Fruit fly (Drosophila melanogaster) whole organism, embryonic: ENCODE data around the gene Tmc.

Experiments used
- Aef1 ChIP-seq: fragments of 200-800 bp; sonication (Bioruptor generic); IDR thresholded peaks from 3 replicates; pipeline ENCODE4 v1.3.6; 2022; ENCODE audit warnings: missing biosample characterization, missing genetic modification characterization
- Atf3 ChIP-seq: fragments of 200-800 bp; sonication (Bioruptor generic); optimal IDR thresholded peaks from 3 replicates; lab custom pipeline; 2016; ENCODE audit warnings: missing biosample characterization, missing genetic modification characterization
- CG10366 ChIP-seq: fragments of 200-800 bp; sonication (Bioruptor generic); IDR thresholded peaks from 2 replicates; pipeline ENCODE4 v1.3.6; 2022; ENCODE audit warnings: missing biosample characterization, missing genetic modification characterization
- CG10543 ChIP-seq: fragments of 200-800 bp; sonication (Bioruptor generic); optimal IDR thresholded peaks from 3 replicates; lab custom pipeline; 2017; ENCODE audit warnings: missing biosample characterization, mild to moderate bottlenecking, missing genetic modification characterization, moderate library complexity
- CG11696 ChIP-seq: fragments of 200-800 bp; sonication (Bioruptor generic); IDR thresholded peaks from 2 replicates; pipeline ENCODE4 v1.3.6; 2022; ENCODE audit warnings: missing biosample characterization, missing genetic modification characterization
- CG12104 ChIP-seq: fragments of 200-800 bp; sonication (Bioruptor generic); optimal IDR thresholded peaks from 3 replicates; lab custom pipeline; 2016; ENCODE audit warnings: missing biosample characterization, missing genetic modification characterization
- CG12769 ChIP-seq: fragments of 200-800 bp; sonication (Bioruptor generic); optimal IDR thresholded peaks from 2 replicates; lab custom pipeline; 2019; ENCODE audit warnings: missing biosample characterization, mild to moderate bottlenecking, missing genetic modification characterization, moderate library complexity
- CG13894 ChIP-seq: fragments of 200-800 bp; sonication (Bioruptor generic); optimal IDR thresholded peaks from 3 replicates; lab custom pipeline; 2018; ENCODE audit warnings: missing biosample characterization, mild to moderate bottlenecking, missing genetic modification characterization, moderate library complexity
- CG15269 ChIP-seq: fragments of 200-800 bp; sonication (Bioruptor generic); optimal IDR thresholded peaks from 2 replicates; lab custom pipeline; 2018; ENCODE audit warnings: missing biosample characterization, mild to moderate bottlenecking, missing genetic modification characterization, moderate library complexity
- CG17568 ChIP-seq: fragments of 200-800 bp; sonication (Bioruptor generic); optimal IDR thresholded peaks from 2 replicates; lab custom pipeline; 2018; ENCODE audit warnings: missing biosample characterization, mild to moderate bottlenecking, missing genetic modification characterization, moderate library complexity
- CG17802 ChIP-seq: fragments of 200-800 bp; sonication (Bioruptor generic); optimal IDR thresholded peaks from 2 replicates; lab custom pipeline; 2018; ENCODE audit warnings: missing biosample characterization, mild to moderate bottlenecking, missing genetic modification characterization, moderate library complexity
- CG1792 ChIP-seq: fragments of 200-800 bp; sonication (Bioruptor generic); optimal IDR thresholded peaks from 2 replicates; lab custom pipeline; 2016; ENCODE audit warnings: missing biosample characterization, missing genetic modification characterization
- CG18262 ChIP-seq: fragments of 200-800 bp; optimal IDR thresholded peaks from 3 replicates; lab custom pipeline; 2019; ENCODE audit warnings: missing biosample characterization, mild to moderate bottlenecking, missing genetic modification characterization, moderate library complexity
- CG2120 ChIP-seq: fragments of 200-800 bp; sonication (Bioruptor generic); optimal IDR thresholded peaks from 3 replicates; lab custom pipeline; 2016; ENCODE audit warnings: missing biosample characterization, missing genetic modification characterization
- CG33557 ChIP-seq: fragments of 200-800 bp; sonication (Bioruptor generic); optimal IDR thresholded peaks from 2 replicates; lab custom pipeline; 2019; ENCODE audit warnings: missing biosample characterization, mild to moderate bottlenecking, missing genetic modification characterization, moderate library complexity
- CG34376 ChIP-seq: fragments of 200-800 bp; sonication (Bioruptor generic); optimal IDR thresholded peaks from 2 replicates; lab custom pipeline; 2018; ENCODE audit warnings: missing biosample characterization, mild to moderate bottlenecking, missing genetic modification characterization
- CG34422 ChIP-seq: fragments of 200-800 bp; sonication (Bioruptor generic); IDR thresholded peaks from 3 replicates; pipeline ENCODE4 v1.3.6; 2022; ENCODE audit warnings: missing biosample characterization, missing genetic modification characterization
- CG6689 ChIP-seq: fragments of 200-800 bp; sonication (Bioruptor generic); IDR thresholded peaks from 2 replicates; pipeline ENCODE4 v1.3.6; 2022; ENCODE audit warnings: missing biosample characterization, missing genetic modification characterization
- CG6791 ChIP-seq: fragments of 200-800 bp; sonication (Bioruptor generic); IDR thresholded peaks from 3 replicates; pipeline ENCODE4 v1.3.6; 2022; ENCODE audit warnings: missing biosample characterization, missing genetic modification characterization; ENCODE audit not compliant: partially characterized antibody
- CG6854 ChIP-seq: fragments of 200-800 bp; sonication (Bioruptor generic); optimal IDR thresholded peaks from 3 replicates; lab custom pipeline; 2017; ENCODE audit warnings: missing biosample characterization, mild to moderate bottlenecking, missing genetic modification characterization
- CG7357 ChIP-seq: fragments of 200-800 bp; sonication (Bioruptor generic); IDR thresholded peaks from 3 replicates; pipeline ENCODE4 v1.3.6; 2022; ENCODE audit warnings: missing biosample characterization, missing genetic modification characterization
- CG7372 ChIP-seq: fragments of 200-800 bp; sonication (Bioruptor generic); IDR thresholded peaks from 2 replicates; pipeline ENCODE4 v1.3.6; 2022; ENCODE audit warnings: missing biosample characterization, missing genetic modification characterization
- CG9876 ChIP-seq: fragments of 200-800 bp; sonication (Bioruptor generic); optimal IDR thresholded peaks from 2 replicates; lab custom pipeline; 2016; ENCODE audit warnings: missing biosample characterization, missing genetic modification characterization
- Doc2 ChIP-seq: fragments of 200-800 bp; sonication (Bioruptor generic); IDR thresholded peaks from 2 replicates; pipeline ENCODE4 v1.3.6; 2022; ENCODE audit warnings: missing biosample characterization, missing genetic modification characterization
- Drgx ChIP-seq: fragments of 200-800 bp; sonication (Bioruptor generic); IDR thresholded peaks from 2 replicates; pipeline ENCODE4 v1.3.6; 2022; ENCODE audit warnings: missing biosample characterization, missing genetic modification characterization
- Ets97D ChIP-seq: fragments of 200-800 bp; sonication (Bioruptor generic); optimal IDR thresholded peaks from 3 replicates; lab custom pipeline; 2016; ENCODE audit warnings: missing biosample characterization, missing genetic modification characterization
- Fer1 ChIP-seq: fragments of 200-800 bp; sonication (Bioruptor generic); optimal IDR thresholded peaks from 2 replicates; lab custom pipeline; 2017; ENCODE audit warnings: missing biosample characterization, mild to moderate bottlenecking, missing genetic modification characterization
- H2.0 ChIP-seq: fragments of 200-800 bp; sonication (Bioruptor generic); IDR thresholded peaks from 2 replicates; pipeline ENCODE4 v1.3.6; 2022; ENCODE audit warnings: missing biosample characterization, missing genetic modification characterization
- Med ChIP-seq: fragments of 200-800 bp; sonication (Bioruptor generic); peaks from one replicate; lab custom pipeline; 2016; ENCODE audit warnings: missing biosample characterization, missing genetic modification characterization, mild to moderate bottlenecking, inconsistent platforms, moderate library complexity
- NFAT ChIP-seq: fragments of 200-800 bp; sonication (Bioruptor generic); IDR thresholded peaks from 2 replicates; pipeline ENCODE4 v1.3.6; 2022; ENCODE audit warnings: missing biosample characterization, missing genetic modification characterization
- PHDP ChIP-seq: fragments of 200-800 bp; sonication (Bioruptor generic); optimal IDR thresholded peaks from 3 replicates; lab custom pipeline; 2018; ENCODE audit warnings: missing biosample characterization, mild to moderate bottlenecking, missing genetic modification characterization, moderate library complexity
- Xbp1 ChIP-seq: fragments of 200-800 bp; sonication (Bioruptor generic); optimal IDR thresholded peaks from 3 replicates; lab custom pipeline; 2016; ENCODE audit warnings: missing biosample characterization, mild to moderate bottlenecking, missing genetic modification characterization
- ab ChIP-seq: fragments of 200-800 bp; sonication (Bioruptor generic); optimal IDR thresholded peaks from 2 replicates; lab custom pipeline; 2016; ENCODE audit warnings: missing biosample characterization, missing genetic modification characterization
- abd-A ChIP-seq: fragments of 200-800 bp; sonication (Bioruptor generic); optimal IDR thresholded peaks from 3 replicates; lab custom pipeline; 2019; ENCODE audit warnings: missing biosample characterization, mild to moderate bottlenecking, missing genetic modification characterization, moderate library complexity
- cas ChIP-seq: fragments of 200-800 bp; sonication (Bioruptor generic); IDR thresholded peaks from 2 replicates; pipeline ENCODE4 v1.3.6; 2022; ENCODE audit warnings: missing biosample characterization, missing genetic modification characterization
- caup ChIP-seq: fragments of 200-800 bp; sonication (Bioruptor generic); optimal IDR thresholded peaks from 3 replicates; lab custom pipeline; 2017; ENCODE audit warnings: missing biosample characterization, mild to moderate bottlenecking, missing genetic modification characterization, moderate library complexity; ENCODE audit not compliant: severe bottlenecking
- cg ChIP-seq: fragments of 200-800 bp; sonication (Bioruptor generic); optimal IDR thresholded peaks from 3 replicates; lab custom pipeline; 2019; ENCODE audit warnings: missing biosample characterization, mild to moderate bottlenecking, missing genetic modification characterization, moderate library complexity
- chif ChIP-seq, 2 experiments: fragments of 200-800 bp; sonication (Bioruptor generic); optimal IDR thresholded peaks; 3 replicates each; lab custom pipeline; 2016; ENCODE audit warnings: missing biosample characterization in 2 of 2, missing genetic modification characterization in 2 of 2
- cwo ChIP-seq: fragments of 200-800 bp; sonication (Bioruptor generic); optimal IDR thresholded peaks from 3 replicates; lab custom pipeline; 2017; ENCODE audit warnings: missing biosample characterization, missing genetic modification characterization, mild to moderate bottlenecking, moderate library complexity, missing genetic modification reagents
- da ChIP-seq: fragments of 200-800 bp; sonication (Bioruptor generic); optimal IDR thresholded peaks from 2 replicates; lab custom pipeline; 2016; ENCODE audit warnings: missing biosample characterization, missing genetic modification characterization
- dmrt11E ChIP-seq: fragments of 200-800 bp; sonication (Bioruptor generic); optimal IDR thresholded peaks from 3 replicates; lab custom pipeline; 2018; ENCODE audit warnings: missing biosample characterization, mild to moderate bottlenecking, missing genetic modification characterization, moderate library complexity
- eyg ChIP-seq: fragments of 200-800 bp; sonication (Bioruptor generic); optimal IDR thresholded peaks from 3 replicates; lab custom pipeline; 2016; ENCODE audit warnings: missing biosample characterization, missing genetic modification characterization
- gro ChIP-seq: fragments of 200-800 bp; sonication (Bioruptor generic); optimal IDR thresholded peaks from 2 replicates; lab custom pipeline; 2016; ENCODE audit warnings: missing biosample characterization, missing genetic modification characterization
- sens ChIP-seq: fragments of 200-800 bp; sonication (Bioruptor generic); peaks from one replicate; lab custom pipeline; 2016; ENCODE audit warnings: missing biosample characterization, missing genetic modification characterization
- sob ChIP-seq: fragments of 200-800 bp; sonication (Bioruptor generic); IDR thresholded peaks from 2 replicates; pipeline ENCODE4 v1.3.6; 2022; ENCODE audit warnings: missing biosample characterization, missing genetic modification characterization
- stwl ChIP-seq: fragments of 200-800 bp; sonication (Bioruptor generic); optimal IDR thresholded peaks from 3 replicates; lab custom pipeline; 2018; ENCODE audit warnings: missing biosample characterization, mild to moderate bottlenecking, missing genetic modification characterization, moderate library complexity
- twi ChIP-seq: fragments of 200-800 bp; optimal IDR thresholded peaks from 2 replicates; lab custom pipeline; 2019; ENCODE audit warnings: missing biosample characterization, mild to moderate bottlenecking, missing genetic modification characterization, moderate library complexity
- usp ChIP-seq: fragments of >200 bp; optimal IDR thresholded peaks from 2 replicates; lab custom pipeline; 2017; ENCODE audit warnings: missing biosample characterization, missing genetic modification characterization

Gene Tmc

DNA sequence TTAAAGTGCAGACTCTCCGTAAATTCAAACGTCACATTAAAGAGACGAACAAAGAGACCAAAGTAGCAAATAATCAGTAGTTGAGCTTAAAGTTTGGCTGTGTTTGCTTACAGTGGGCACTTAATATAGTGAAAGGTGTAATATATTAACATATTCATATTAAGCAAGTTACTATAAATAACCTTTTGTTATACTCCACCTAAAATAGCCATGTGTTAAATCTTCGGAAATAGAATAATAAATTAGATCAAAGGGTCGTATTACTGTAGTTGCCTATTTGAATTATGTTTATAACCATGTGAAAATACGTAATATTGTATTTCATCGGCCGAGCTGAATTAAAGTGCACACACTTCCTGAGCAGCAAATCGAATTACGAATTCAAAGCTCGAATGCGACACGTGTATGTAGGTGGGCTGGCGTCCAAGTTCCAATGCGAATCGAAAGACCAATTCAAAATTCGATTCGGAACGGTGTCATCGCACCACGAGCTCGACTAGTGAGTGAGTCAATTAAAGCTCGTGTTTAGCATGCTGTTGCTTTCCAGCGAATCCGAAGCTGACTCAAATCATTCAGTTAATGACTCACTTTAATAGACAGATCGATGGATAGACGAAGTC lies 45.3 kb upstream of the Tmc start (continued):
- peak; percentile 21 for TF ChIP-seq PHDP
- TF ChIP-seq CG33557 (GFP tag; lab: Kevin White, UChicago) = no peak
- peak; percentile 46 for TF ChIP-seq sob (GFP tag; lab: Robert Waterston, UW)
- TF ChIP-seq CG10366 = 0 out of 2 replicates have a peak, but pooled peaks have one; percentile 25

DNA sequence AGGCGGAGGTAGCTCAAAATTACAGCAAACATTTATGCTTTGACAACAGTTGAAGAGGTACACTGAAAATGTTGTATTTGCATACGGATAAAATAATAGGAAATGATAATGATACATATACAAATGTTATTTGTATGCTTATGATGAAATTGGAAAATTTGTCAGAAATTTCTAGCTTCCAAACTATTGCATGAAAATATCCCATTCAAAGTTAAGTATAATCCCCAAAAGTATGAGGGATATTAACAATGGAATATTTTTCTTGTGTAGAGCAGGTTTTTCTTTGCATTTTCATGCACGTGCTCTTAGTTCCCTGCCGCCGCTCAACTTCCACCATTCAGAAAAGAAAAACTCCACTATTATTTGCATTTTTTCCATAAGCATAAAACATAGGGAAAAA lies 42.6 kb upstream of the Tmc start:
- TF ChIP-seq CG7357 (GFP tag; lab: Robert Waterston, UW) (no peak), sens (peak; percentile 51), Drgx (peak; percentile 36; the same call in 1 of the 2 replicates)

DNA sequence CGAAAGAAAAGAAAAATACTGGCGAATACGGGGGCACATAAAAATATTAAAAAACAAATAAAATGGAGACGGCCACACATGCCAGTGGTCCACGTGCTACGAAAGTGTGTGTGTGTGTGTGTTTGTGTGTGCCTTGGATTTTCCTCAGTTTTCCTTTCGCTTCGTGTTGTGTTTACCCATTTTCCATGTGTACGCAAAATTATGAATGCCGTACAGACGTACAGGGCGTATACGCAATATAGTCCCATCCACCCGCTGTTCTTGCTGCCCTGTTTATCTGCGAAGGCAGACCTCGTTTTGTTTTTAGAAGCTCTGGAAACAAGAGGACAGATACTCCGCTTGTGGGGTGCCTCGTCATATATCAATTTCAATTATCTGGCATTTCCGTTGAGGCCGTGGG lies 40.9 kb upstream of the Tmc start:
- TF ChIP-seq CG6791 (GFP tag; lab: Robert Waterston, UW) (no peak), usp (GFP tag; lab: Kevin White, UChicago) (no peak), CG18262 (tag; lab: Kevin White, UChicago) (no peak), CG9876 (GFP tag; lab: Kevin White, UChicago) (no peak), ab (GFP tag; lab: Kevin White, UChicago) (no peak), Aef1 (no peak), CG15269 (tag; lab: Kevin White, UChicago) (no peak), caup (GFP tag; lab: Kevin White, UChicago) (no peak), CG34422 (GFP tag; lab: Robert Waterston, UW) (no peak), CG2120 (GFP tag; lab: Kevin White, UChicago) (no peak), gro (GFP tag; lab: Kevin White, UChicago) (no peak), chif (GFP tag; optimal IDR thresholded peaks at IDR 0.05; lab: Kevin White, UChicago) (no peak), da (GFP tag; lab: Kevin White, UChicago) (no peak), CG11696 (GFP tag; lab: Robert Waterston, UW) (no peak), cas (no peak), CG12104 (GFP tag; lab: Kevin White, UChicago) (no peak), abd-A (tag; lab: Kevin White, UChicago) (peak; percentile 20), Med (GFP tag; lab: Kevin White, UChicago) (peak; percentile 76), CG1792 (no peak), cg (GFP tag; lab: Kevin White, UChicago) (no peak), CG34376 (no peak), CG17568 (GFP tag; lab: Kevin White, UChicago) (no peak), CG10543 (GFP tag; lab: Kevin White, UChicago) (peak; percentile 50), CG17802 (tag; lab: Kevin White, UChicago) (no peak), eyg (no peak), Fer1 (GFP tag; lab: Kevin White, UChicago) (no peak), CG7372 (GFP tag; lab: Robert Waterston, UW) (peak; percentile 30; the same call in 1 of the 2 replicates), CG6854 (GFP tag; lab: Kevin White, UChicago) (no peak), cwo (GFP tag; lab: Kevin White, UChicago) (peak; percentile 58), NFAT (GFP tag; lab: Robert Waterston, UW) (0 out of 2 replicates have a peak, but pooled peaks have one; percentile 16), dmrt11E (no peak), CG13894 (peak; percentile 20), Xbp1 (GFP tag; lab: Kevin White, UChicago) (no peak), CG12769 (tag; lab: Kevin White, UChicago) (peak; percentile 84), H2.0 (no peak), stwl (tag; lab: Kevin White, UChicago) (no peak), Atf3 (GFP tag; lab: Kevin White, UChicago) (no peak), CG7357 (GFP tag; lab: Robert Waterston, UW) (no peak), twi (tag; lab: Kevin White, UChicago) (no peak), CG6689 (no peak), Ets97D (GFP tag; lab: Kevin White, UChicago) (no peak), Doc2 (no peak)
